Worm (Caenorhabditis elegans): ENCODE measurements around the gene col-150.

DNA sequence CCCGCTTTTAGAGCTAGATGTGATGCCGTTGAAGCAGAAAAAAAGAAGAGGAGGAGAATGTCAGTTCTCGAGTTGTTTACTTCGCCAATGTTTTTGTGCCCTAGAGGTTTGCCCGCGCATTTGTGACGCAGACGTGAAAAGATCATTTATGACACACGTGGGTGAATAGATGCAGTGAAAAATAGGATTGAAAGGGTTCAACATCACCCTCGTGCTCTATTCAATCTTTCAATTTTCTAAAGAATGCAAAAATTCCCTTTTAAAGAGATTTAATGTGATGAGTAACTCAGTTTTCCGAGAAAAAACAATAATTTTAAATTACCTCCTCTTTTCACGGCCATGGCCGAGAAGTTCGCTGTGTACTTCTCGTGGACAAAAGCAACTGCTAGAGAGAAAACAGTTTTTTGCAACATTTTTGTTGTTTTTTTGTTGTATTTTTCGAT, 48.0 kb downstream of the col-150 start:
- TF ChIP-seq hnd-1 (tag; optimal IDR thresholded peaks at IDR 0.05), result no peak
- no peak for TF ChIP-seq tbx-11 (GFP tag; IDR thresholded peaks at IDR 0.05)
- TF ChIP-seq F13C5.2 (tag; optimal IDR thresholded peaks at IDR 0.05), result no peak
- no peak for TF ChIP-seq flt-1 (GFP tag; IDR thresholded peaks at IDR 0.05)
- no peak for TF ChIP-seq ama-1 (optimal IDR thresholded peaks at IDR 0.05)
- TF ChIP-seq B0310.2 (tag; optimal IDR thresholded peaks at IDR 0.05), result no peak
